Fruit fly (Drosophila melanogaster) whole organism, embryonic: Measurements from ENCODE around the gene Acyp.

Experiments
- B-H1 ChIP-seq: fragments of 200-800 bp; sonication (Bioruptor generic); IDR thresholded peaks from 3 replicates; pipeline ENCODE4 v1.3.6; 2022; ENCODE audit warnings: missing biosample characterization, missing genetic modification characterization
- C15 ChIP-seq: fragments of 200-800 bp; sonication (Bioruptor generic); IDR thresholded peaks from 3 replicates; pipeline ENCODE4 v1.3.6; 2022; ENCODE audit warnings: missing biosample characterization, missing genetic modification characterization
- CG10543 ChIP-seq: fragments of 200-800 bp; sonication (Bioruptor generic); optimal IDR thresholded peaks from 3 replicates; lab custom pipeline; 2017; ENCODE audit warnings: missing biosample characterization, mild to moderate bottlenecking, missing genetic modification characterization, moderate library complexity
- CG10979 ChIP-seq: fragments of 200-800 bp; sonication (Bioruptor generic); optimal IDR thresholded peaks from 2 replicates; lab custom pipeline; 2018; ENCODE audit warnings: missing biosample characterization, mild to moderate bottlenecking, missing genetic modification characterization, moderate library complexity
- CG11456 ChIP-seq: fragments of 200-800 bp; sonication (Bioruptor generic); IDR thresholded peaks from 3 replicates; pipeline ENCODE4 v1.3.6; 2022; ENCODE audit warnings: missing biosample characterization, missing genetic modification characterization
- CG12236 ChIP-seq: fragments of 200-800 bp; sonication (Bioruptor generic); optimal IDR thresholded peaks from 2 replicates; lab custom pipeline; 2016; ENCODE audit warnings: missing biosample characterization, missing genetic modification characterization
- CG13775 ChIP-seq: fragments of 200-800 bp; sonication (Bioruptor generic); optimal IDR thresholded peaks from 3 replicates; lab custom pipeline; 2017; ENCODE audit warnings: missing biosample characterization, mild to moderate bottlenecking, missing genetic modification characterization
- CG15073 ChIP-seq: fragments of 200-800 bp; sonication (Bioruptor generic); optimal IDR thresholded peaks from 2 replicates; lab custom pipeline; 2016; ENCODE audit warnings: missing biosample characterization, missing genetic modification characterization
- CG1647 ChIP-seq: fragments of 200-800 bp; sonication (Bioruptor generic); optimal IDR thresholded peaks from 3 replicates; lab custom pipeline; 2016; ENCODE audit warnings: missing biosample characterization, missing genetic modification characterization
- CG16813 ChIP-seq: fragments of 200-800 bp; sonication (Bioruptor generic); IDR thresholded peaks from 3 replicates; pipeline ENCODE4 v1.3.6; 2022; ENCODE audit warnings: missing biosample characterization, missing genetic modification characterization; ENCODE audit not compliant: partially characterized antibody
- CG16815 ChIP-seq: fragments of 200-800 bp; sonication (Bioruptor generic); optimal IDR thresholded peaks from 3 replicates; lab custom pipeline; 2017; ENCODE audit warnings: missing biosample characterization, mild to moderate bottlenecking, missing genetic modification characterization
- CG16863 ChIP-seq: fragments of 200-800 bp; sonication (Bioruptor generic); optimal IDR thresholded peaks from 3 replicates; lab custom pipeline; 2016; ENCODE audit warnings: missing biosample characterization, missing genetic modification characterization
- CG17359 ChIP-seq: fragments of 200-800 bp; sonication (Bioruptor generic); optimal IDR thresholded peaks from 3 replicates; lab custom pipeline; 2018; ENCODE audit warnings: missing biosample characterization, mild to moderate bottlenecking, missing genetic modification characterization, moderate library complexity
- CG18262 ChIP-seq: fragments of 200-800 bp; optimal IDR thresholded peaks from 3 replicates; lab custom pipeline; 2019; ENCODE audit warnings: missing biosample characterization, mild to moderate bottlenecking, missing genetic modification characterization, moderate library complexity
- CG4404 ChIP-seq: fragments of 200-800 bp; sonication (Bioruptor generic); IDR thresholded peaks from 2 replicates; pipeline ENCODE4 v1.3.6; 2022; ENCODE audit warnings: missing biosample characterization, missing genetic modification characterization
- CG6683 ChIP-seq: fragments of 200-800 bp; sonication (Bioruptor generic); optimal IDR thresholded peaks from 2 replicates; lab custom pipeline; 2017; ENCODE audit warnings: missing biosample characterization, mild to moderate bottlenecking, missing genetic modification characterization, missing genetic modification reagents
- CG6791 ChIP-seq: fragments of 200-800 bp; sonication (Bioruptor generic); IDR thresholded peaks from 3 replicates; pipeline ENCODE4 v1.3.6; 2022; ENCODE audit warnings: missing biosample characterization, missing genetic modification characterization; ENCODE audit not compliant: partially characterized antibody
- CG7372 ChIP-seq: fragments of 200-800 bp; sonication (Bioruptor generic); IDR thresholded peaks from 2 replicates; pipeline ENCODE4 v1.3.6; 2022; ENCODE audit warnings: missing biosample characterization, missing genetic modification characterization
- CG7839 ChIP-seq: fragments of 200-800 bp; sonication (Bioruptor generic); optimal IDR thresholded peaks from 3 replicates; lab custom pipeline; 2018; ENCODE audit warnings: missing biosample characterization, mild to moderate bottlenecking, missing genetic modification characterization, moderate library complexity
- CG7928 ChIP-seq: fragments of 200-800 bp; sonication (Bioruptor generic); optimal IDR thresholded peaks from 2 replicates; lab custom pipeline; 2017; ENCODE audit warnings: missing biosample characterization, mild to moderate bottlenecking, missing genetic modification characterization
- CG8765 ChIP-seq: fragments of 200-800 bp; sonication (Bioruptor generic); IDR thresholded peaks from 2 replicates; pipeline ENCODE4 v1.3.6; 2022; ENCODE audit warnings: missing biosample characterization, missing genetic modification characterization
- CG9817 ChIP-seq: fragments of 200-800 bp; sonication (Bioruptor generic); optimal IDR thresholded peaks from 2 replicates; lab custom pipeline; 2018; ENCODE audit warnings: missing biosample characterization, mild to moderate bottlenecking, missing genetic modification characterization, moderate library complexity
- CHES-1-like ChIP-seq: fragments of 200-800 bp; sonication (Bioruptor generic); optimal IDR thresholded peaks from 2 replicates; lab custom pipeline; 2016; ENCODE audit warnings: missing biosample characterization, missing genetic modification characterization
- GATAe ChIP-seq: fragments of 200-800 bp; sonication (Bioruptor generic); conservative IDR thresholded peaks from 2 replicates; pipeline ENCODE4 v1.3.6; 2022; ENCODE audit warnings: missing biosample characterization, missing genetic modification characterization
- HLH54F ChIP-seq: fragments of 200-800 bp; sonication (Bioruptor generic); optimal IDR thresholded peaks from 3 replicates; lab custom pipeline; 2016; ENCODE audit warnings: missing biosample characterization, missing genetic modification characterization
- HmgZ ChIP-seq: fragments of 200-800 bp; sonication (Bioruptor generic); optimal IDR thresholded peaks from 2 replicates; lab custom pipeline; 2018; ENCODE audit warnings: missing biosample characterization, mild to moderate bottlenecking, missing genetic modification characterization
- Hmr ChIP-seq: fragments of 200-800 bp; sonication (Bioruptor generic); optimal IDR thresholded peaks from 3 replicates; lab custom pipeline; 2017; ENCODE audit warnings: mild to moderate bottlenecking, missing biosample characterization, missing genetic modification reagents, missing genetic modification characterization
- Lhr ChIP-seq: fragments of 200-800 bp; sonication (Bioruptor generic); optimal IDR thresholded peaks from 3 replicates; lab custom pipeline; 2017; ENCODE audit warnings: mild to moderate bottlenecking, missing biosample characterization, missing genetic modification reagents, missing genetic modification characterization
- MTF-1 ChIP-seq: fragments of 200-800 bp; sonication (Bioruptor generic); optimal IDR thresholded peaks from 2 replicates; lab custom pipeline; 2018; ENCODE audit warnings: missing biosample characterization, mild to moderate bottlenecking, missing genetic modification characterization, borderline replicate concordance
- Med ChIP-seq: fragments of 200-800 bp; sonication (Bioruptor generic); peaks from one replicate; lab custom pipeline; 2016; ENCODE audit warnings: missing biosample characterization, missing genetic modification characterization, mild to moderate bottlenecking, inconsistent platforms, moderate library complexity
- Xrp1 ChIP-seq: fragments of 200-800 bp; sonication (Bioruptor generic); IDR thresholded peaks from 2 replicates; pipeline ENCODE4 v1.3.6; 2022; ENCODE audit warnings: missing biosample characterization, missing genetic modification characterization
- az2 ChIP-seq: fragments of 200-800 bp; sonication (Bioruptor generic); optimal IDR thresholded peaks from 3 replicates; lab custom pipeline; 2016; ENCODE audit warnings: missing biosample characterization, missing genetic modification characterization
- crol ChIP-seq: fragments of 200-800 bp; sonication (Bioruptor generic); IDR thresholded peaks from 2 replicates; pipeline ENCODE4 v1.3.6; 2022; ENCODE audit warnings: missing biosample characterization, missing genetic modification characterization
- gsb ChIP-seq: fragments of 200-800 bp; sonication (Bioruptor generic); IDR thresholded peaks from 2 replicates; pipeline ENCODE4 v1.3.6; 2022; ENCODE audit warnings: missing biosample characterization, missing genetic modification characterization
- insv ChIP-seq, 2 experiments: fragments of 200-800 bp; sonication (Bioruptor generic); optimal IDR thresholded peaks; 3 replicates each; lab custom pipeline; 2016 to 2018; ENCODE audit warnings: missing biosample characterization in 2 of 2, missing genetic modification characterization in 2 of 2
- odd ChIP-seq: fragments of 200-800 bp; sonication (Bioruptor generic); optimal IDR thresholded peaks from 2 replicates; lab custom pipeline; 2017; ENCODE audit warnings: missing biosample characterization, mild to moderate bottlenecking, missing genetic modification characterization
- pan ChIP-seq, 4 experiments: fragments of >200 bp in 3 of 4; fragments of 200-800 bp in 1 of 4; sonication (Bioruptor generic) in 1 of 4; optimal IDR thresholded peaks in 3 of 4; IDR thresholded peaks in 1 of 4; 2 replicates each; pipeline versions ENCODE4 v1.3.6 to Lab custom; 2017 to 2022; ENCODE audit warnings: missing biosample characterization in 2 of 4, missing genetic modification characterization in 2 of 4, mixed read lengths in 1 of 4
- prd ChIP-seq, 3 experiments: fragments of >200 bp in 2 of 3; fragments of 200-800 bp in 1 of 3; sonication (Bioruptor generic) in 1 of 3; optimal IDR thresholded peaks in 2 of 3; IDR thresholded peaks in 1 of 3; 2 replicates in 2 of 3; 3 replicates in 1 of 3; pipeline versions ENCODE4 v1.3.6 to Lab custom; 2017 to 2022; ENCODE audit warnings: missing biosample characterization in 1 of 3, missing genetic modification characterization in 1 of 3
- sens-2 ChIP-seq: fragments of 200-800 bp; sonication (Bioruptor generic); IDR thresholded peaks from 2 replicates; pipeline ENCODE4 v1.3.6; 2022; ENCODE audit warnings: missing biosample characterization, missing genetic modification characterization
- shn ChIP-seq: fragments of 200-800 bp; sonication (Bioruptor generic); optimal IDR thresholded peaks from 3 replicates; lab custom pipeline; 2016; ENCODE audit warnings: missing biosample characterization, missing genetic modification characterization
- slbo ChIP-seq: fragments of 200-800 bp; sonication (Bioruptor generic); IDR thresholded peaks from 2 replicates; pipeline ENCODE4 v1.3.6; 2022; ENCODE audit warnings: missing biosample characterization, missing genetic modification characterization
- tin ChIP-seq: fragments of 200-800 bp; sonication (Bioruptor generic); optimal IDR thresholded peaks from 3 replicates; lab custom pipeline; 2016; ENCODE audit warnings: missing biosample characterization, missing genetic modification characterization
- tio ChIP-seq: fragments of 200-800 bp; sonication (Bioruptor generic); optimal IDR thresholded peaks from 2 replicates; lab custom pipeline; 2017; ENCODE audit warnings: missing biosample characterization, missing genetic modification characterization, inconsistent platforms
- trh ChIP-seq: fragments of 200-800 bp; sonication (Bioruptor generic); optimal IDR thresholded peaks from 2 replicates; lab custom pipeline; 2016; ENCODE audit warnings: missing biosample characterization, missing genetic modification characterization
- ttk ChIP-seq: fragments of 200-800 bp; sonication (Bioruptor generic); IDR thresholded peaks from 2 replicates; pipeline ENCODE4 v2.1.2; 2022; ENCODE audit warnings: missing biosample characterization, missing genetic modification characterization
- z ChIP-seq: fragments of 200-800 bp; sonication (Bioruptor generic); IDR thresholded peaks from 3 replicates; pipeline ENCODE4 v1.3.6; 2022; ENCODE audit warnings: missing biosample characterization, missing genetic modification characterization
- zen2 ChIP-seq: fragments of 200-800 bp; sonication (Bioruptor generic); IDR thresholded peaks from 3 replicates; pipeline ENCODE4 v1.3.6; 2022; ENCODE audit warnings: missing biosample characterization, missing genetic modification characterization; ENCODE audit not compliant: partially characterized antibody
- zfh1 ChIP-seq: fragments of 200-800 bp; sonication (Bioruptor generic); IDR thresholded peaks from 3 replicates; pipeline ENCODE4 v1.3.6; 2022; ENCODE audit warnings: missing biosample characterization, missing genetic modification characterization

Gene Acyp

DNA sequence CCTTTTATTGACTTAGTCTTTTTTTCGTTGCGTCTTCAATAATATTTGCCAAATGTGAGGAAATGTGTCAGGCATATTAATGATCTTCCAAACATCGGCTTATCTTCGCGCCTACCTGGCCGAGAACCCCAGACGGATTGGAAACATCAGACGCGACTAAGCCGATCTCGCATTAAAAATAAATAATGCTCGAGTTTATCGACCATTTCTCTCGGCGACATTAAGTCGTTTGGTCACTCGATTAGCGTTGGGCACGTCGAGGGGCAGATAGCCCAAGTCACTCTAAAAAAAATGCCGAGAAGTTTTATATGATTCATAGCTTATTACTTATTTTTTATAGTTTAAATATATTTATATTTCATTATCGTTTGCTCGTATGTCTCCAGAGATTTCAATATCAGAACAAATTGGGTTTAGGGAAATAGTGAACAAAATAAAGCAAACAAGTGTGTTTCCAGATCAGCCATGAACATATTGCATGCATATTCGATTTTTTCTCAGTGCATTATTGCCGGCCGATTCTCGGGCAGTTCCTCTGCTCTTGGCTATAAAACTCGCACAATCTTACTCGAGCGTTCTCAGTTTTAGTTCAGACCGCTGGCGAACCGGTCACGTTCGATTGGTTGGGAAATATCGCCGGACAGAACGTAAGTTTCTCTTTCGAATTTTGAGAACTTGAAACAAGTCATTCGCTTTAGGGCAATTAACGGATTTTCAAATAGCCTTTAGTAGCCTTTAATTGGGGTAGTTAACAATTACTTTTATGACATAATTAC, 6.6 kb upstream of the Acyp start, which contains the start of gene Ance (continued):
- TF ChIP-seq tio = no peak
- no peak for TF ChIP-seq z (GFP tag; lab: Robert Waterston, UW)
- no peak for TF ChIP-seq zen2 (GFP tag; lab: Robert Waterston, UW)
- TF ChIP-seq tin (GFP tag; lab: Kevin White, UChicago) = peak; percentile 35
- TF ChIP-seq crol = no peak
- TF ChIP-seq CG1647 (GFP tag; lab: Kevin White, UChicago) = no peak
- TF ChIP-seq CG6791 (GFP tag; lab: Robert Waterston, UW) = no peak
- no peak for TF ChIP-seq CG8765 (GFP tag; lab: Robert Waterston, UW)
- peak; percentile 2 for TF ChIP-seq CG17359 (tag; lab: Kevin White, UChicago)
- peak; percentile 69 for TF ChIP-seq slbo
- no peak for TF ChIP-seq CHES-1-like
- TF ChIP-seq CG16863 (GFP tag; lab: Kevin White, UChicago) = no peak
- TF ChIP-seq CG7372 = peak; percentile 31; the same call in 1 of the 2 replicates
- no peak for TF ChIP-seq sens-2 (GFP tag; lab: Robert Waterston, UW)
- TF ChIP-seq C15 (GFP tag; lab: Robert Waterston, UW) = no peak
- peak; percentile 50 for TF ChIP-seq CG9817
- peak; percentile 54 for TF ChIP-seq Hmr
- TF ChIP-seq CG12236 = no peak
- no peak for TF ChIP-seq CG6683 (GFP tag; lab: Kevin White, UChicago)
- TF ChIP-seq HLH54F (GFP tag; lab: Kevin White, UChicago) = no peak
- no peak for TF ChIP-seq trh
- peak; percentile 62 for TF ChIP-seq zfh1
- no peak for TF ChIP-seq CG7928 (GFP tag; lab: Kevin White, UChicago)
- TF ChIP-seq CG16815 (GFP tag; lab: Kevin White, UChicago) = peak; percentile 12
- TF ChIP-seq shn (GFP tag; lab: Kevin White, UChicago) = no peak
- no peak for TF ChIP-seq CG16813 (GFP tag; lab: Robert Waterston, UW)
- no peak for TF ChIP-seq az2 (GFP tag; lab: Kevin White, UChicago)
- no peak; the same call in 1 of the 2 replicates for TF ChIP-seq GATAe (GFP tag; lab: Robert Waterston, UW)
- peak; percentile 40 for TF ChIP-seq CG18262 (tag; lab: Kevin White, UChicago)
- TF ChIP-seq prd (optimal IDR thresholded peaks at IDR 0.05; lab: Kevin White, UChicago) = no peak
- peak; percentile 73 for TF ChIP-seq prd (GFP tag; IDR thresholded peaks at IDR 0.05; lab: Robert Waterston, UW)
- TF ChIP-seq CG15073 (GFP tag; lab: Kevin White, UChicago) = no peak
- no peak for TF ChIP-seq insv (GFP tag; optimal IDR thresholded peaks at IDR 0.05; lab: Kevin White, UChicago)
- no peak for TF ChIP-seq gsb
- TF ChIP-seq Med (GFP tag; lab: Kevin White, UChicago) = peak; percentile 83
- peak; percentile 77 for TF ChIP-seq CG7839 (tag; lab: Kevin White, UChicago)
- TF ChIP-seq pan (optimal IDR thresholded peaks at IDR 0.05; lab: Kevin White, UChicago) = no peak
- TF ChIP-seq pan (GFP tag; optimal IDR thresholded peaks at IDR 0.05 in 1 of 2, IDR thresholded peaks at IDR 0.05 in 1 of 2) = no peak
- no peak for TF ChIP-seq Lhr (GFP tag; lab: Kevin White, UChicago)
- TF ChIP-seq HmgZ (tag; lab: Kevin White, UChicago) = peak; percentile 15
- TF ChIP-seq odd (GFP tag; lab: Kevin White, UChicago) = no peak
- no peak for TF ChIP-seq B-H1
- TF ChIP-seq ttk (GFP tag; lab: Robert Waterston, UW) = no peak
- peak; percentile 48 for TF ChIP-seq CG13775 (GFP tag; lab: Kevin White, UChicago)
- peak; percentile 59; the same call in 1 of the 2 replicates for TF ChIP-seq Xrp1 (GFP tag; lab: Robert Waterston, UW)
- peak; percentile 43; the same call in 1 of the 2 replicates for TF ChIP-seq CG4404 (GFP tag; lab: Robert Waterston, UW)
- TF ChIP-seq CG10979 = peak; percentile 50
- peak; percentile 23 for TF ChIP-seq CG10543
- TF ChIP-seq MTF-1 (GFP tag; lab: Kevin White, UChicago) = no peak
- 0 out of 3 replicates have a peak, but pooled peaks have one; percentile 20 for TF ChIP-seq CG11456 (GFP tag; lab: Robert Waterston, UW)
